Fruit fly (Drosophila melanogaster) whole organism, embryonic: ENCODE data around the gene gpp.

Experiments used
- Abd-B ChIP-seq: fragments of 200-800 bp; sonication (Bioruptor generic); optimal IDR thresholded peaks from 2 replicates; lab custom pipeline; 2018; ENCODE audit warnings: missing biosample characterization, mild to moderate bottlenecking, missing genetic modification characterization, moderate library complexity
- Adf1 ChIP-seq: fragments of 200-800 bp; sonication (Bioruptor generic); IDR thresholded peaks from 2 replicates; pipeline ENCODE4 v1.3.6; 2022; ENCODE audit warnings: missing biosample characterization, missing genetic modification characterization
- Awh ChIP-seq: fragments of 200-800 bp; sonication (Bioruptor generic); IDR thresholded peaks from 2 replicates; pipeline ENCODE4, ENCODE4 v1.3.6; 2022; ENCODE audit warnings: missing biosample characterization, missing genetic modification characterization
- BEAF-32 ChIP-seq: fragments of 200-800 bp; sonication (Bioruptor generic); optimal IDR thresholded peaks from 3 replicates; lab custom pipeline; 2017; ENCODE audit warnings: missing biosample characterization, missing genetic modification characterization, mild to moderate bottlenecking, moderate library complexity, missing genetic modification reagents
- Bteb2 ChIP-seq: fragments of 200-800 bp; sonication (Bioruptor generic); optimal IDR thresholded peaks from 2 replicates; lab custom pipeline; 2016; ENCODE audit warnings: missing biosample characterization, missing genetic modification characterization
- CG10366 ChIP-seq: fragments of 200-800 bp; sonication (Bioruptor generic); IDR thresholded peaks from 2 replicates; pipeline ENCODE4 v1.3.6; 2022; ENCODE audit warnings: missing biosample characterization, missing genetic modification characterization
- CG10543 ChIP-seq: fragments of 200-800 bp; sonication (Bioruptor generic); optimal IDR thresholded peaks from 3 replicates; lab custom pipeline; 2017; ENCODE audit warnings: missing biosample characterization, mild to moderate bottlenecking, missing genetic modification characterization, moderate library complexity
- CG10654 ChIP-seq: fragments of 200-800 bp; sonication (Bioruptor generic); optimal IDR thresholded peaks from 2 replicates; lab custom pipeline; 2016; ENCODE audit warnings: missing biosample characterization, missing genetic modification characterization
- CG11695 ChIP-seq: fragments of 200-800 bp; sonication (Bioruptor generic); IDR thresholded peaks from 3 replicates; pipeline ENCODE4 v1.3.6; 2022; ENCODE audit warnings: missing biosample characterization, missing genetic modification characterization
- CG12219 ChIP-seq: fragments of 200-800 bp; sonication (Bioruptor generic); optimal IDR thresholded peaks from 3 replicates; lab custom pipeline; 2018; ENCODE audit warnings: missing biosample characterization, mild to moderate bottlenecking, missing genetic modification characterization
- CG13775 ChIP-seq: fragments of 200-800 bp; sonication (Bioruptor generic); optimal IDR thresholded peaks from 3 replicates; lab custom pipeline; 2017; ENCODE audit warnings: missing biosample characterization, mild to moderate bottlenecking, missing genetic modification characterization
- CG14860 ChIP-seq: fragments of 200-800 bp; sonication (Bioruptor generic); IDR thresholded peaks from 3 replicates; pipeline ENCODE4 v1.3.6; 2022; ENCODE audit warnings: missing biosample characterization, missing genetic modification characterization; ENCODE audit not compliant: partially characterized antibody
- CG15269 ChIP-seq: fragments of 200-800 bp; sonication (Bioruptor generic); optimal IDR thresholded peaks from 2 replicates; lab custom pipeline; 2018; ENCODE audit warnings: missing biosample characterization, mild to moderate bottlenecking, missing genetic modification characterization, moderate library complexity
- CG18619 ChIP-seq: fragments of 200-800 bp; sonication (Bioruptor generic); optimal IDR thresholded peaks from 3 replicates; lab custom pipeline; 2017; ENCODE audit warnings: missing biosample characterization, mild to moderate bottlenecking, missing genetic modification characterization
- CG2202 ChIP-seq: fragments of 200-800 bp; sonication (Bioruptor generic); optimal IDR thresholded peaks from 2 replicates; lab custom pipeline; 2018; ENCODE audit warnings: missing biosample characterization, mild to moderate bottlenecking, missing genetic modification characterization
- CG31224 ChIP-seq: fragments of 200-800 bp; sonication (Bioruptor generic); IDR thresholded peaks from 2 replicates; pipeline ENCODE4 v1.3.6; 2022; ENCODE audit warnings: missing biosample characterization, missing genetic modification characterization
- CG34376 ChIP-seq: fragments of 200-800 bp; sonication (Bioruptor generic); optimal IDR thresholded peaks from 2 replicates; lab custom pipeline; 2018; ENCODE audit warnings: missing biosample characterization, mild to moderate bottlenecking, missing genetic modification characterization
- CG4854 ChIP-seq: fragments of 200-800 bp; sonication (Bioruptor generic); optimal IDR thresholded peaks from 2 replicates; lab custom pipeline; 2016; ENCODE audit warnings: missing biosample characterization, missing genetic modification characterization, inconsistent platforms
- CG5245 ChIP-seq: fragments of 200-800 bp; sonication (Bioruptor generic); optimal IDR thresholded peaks from 3 replicates; lab custom pipeline; 2016; ENCODE audit warnings: missing biosample characterization, missing genetic modification characterization
- CG6175 ChIP-seq: fragments of 200-800 bp; sonication (Bioruptor generic); IDR thresholded peaks from 3 replicates; pipeline ENCODE4 v1.3.6; 2022; ENCODE audit warnings: missing biosample characterization, missing genetic modification characterization
- CG7372 ChIP-seq: fragments of 200-800 bp; sonication (Bioruptor generic); IDR thresholded peaks from 2 replicates; pipeline ENCODE4 v1.3.6; 2022; ENCODE audit warnings: missing biosample characterization, missing genetic modification characterization
- CG7745 ChIP-seq: fragments of 200-800 bp; sonication (Bioruptor generic); optimal IDR thresholded peaks from 2 replicates; lab custom pipeline; 2018; ENCODE audit warnings: missing biosample characterization, mild to moderate bottlenecking, missing genetic modification characterization, moderate library complexity
- CG7786 ChIP-seq: fragments of 200-800 bp; sonication (Bioruptor generic); optimal IDR thresholded peaks from 2 replicates; lab custom pipeline; 2016; ENCODE audit warnings: missing biosample characterization, missing genetic modification characterization
- Camta ChIP-seq: fragments of 200-800 bp; sonication (Bioruptor generic); optimal IDR thresholded peaks from 2 replicates; lab custom pipeline; 2016; ENCODE audit warnings: missing biosample characterization, missing genetic modification characterization
- CrebB ChIP-seq: fragments of 200-800 bp; sonication (Bioruptor generic); optimal IDR thresholded peaks from 3 replicates; lab custom pipeline; 2018; ENCODE audit warnings: missing biosample characterization, mild to moderate bottlenecking, missing genetic modification characterization
- D19B ChIP-seq: fragments of 200-800 bp; sonication (Bioruptor generic); optimal IDR thresholded peaks from 2 replicates; lab custom pipeline; 2017; ENCODE audit warnings: missing biosample characterization, mild to moderate bottlenecking, missing genetic modification characterization
- Ets97D ChIP-seq: fragments of 200-800 bp; sonication (Bioruptor generic); optimal IDR thresholded peaks from 3 replicates; lab custom pipeline; 2016; ENCODE audit warnings: missing biosample characterization, missing genetic modification characterization
- Gsc ChIP-seq: fragments of 200-800 bp; sonication (Bioruptor generic); IDR thresholded peaks from 2 replicates; pipeline ENCODE4 v1.3.6; 2022; ENCODE audit warnings: missing biosample characterization, missing genetic modification characterization
- HmgZ ChIP-seq: fragments of 200-800 bp; sonication (Bioruptor generic); optimal IDR thresholded peaks from 2 replicates; lab custom pipeline; 2018; ENCODE audit warnings: missing biosample characterization, mild to moderate bottlenecking, missing genetic modification characterization
- Ptx1 ChIP-seq: fragments of 200-800 bp; sonication (Bioruptor generic); IDR thresholded peaks from 2 replicates; pipeline ENCODE4 v1.3.6; 2022; ENCODE audit warnings: missing biosample characterization, missing genetic modification characterization
- Sox102F ChIP-seq: fragments of 200-800 bp; sonication (Bioruptor generic); optimal IDR thresholded peaks from 2 replicates; lab custom pipeline; 2018; ENCODE audit warnings: missing biosample characterization, mild to moderate bottlenecking, missing genetic modification characterization, moderate library complexity
- Stat92E ChIP-seq, 3 experiments: fragments of >200 bp in 2 of 3; fragments of 200-800 bp in 1 of 3; sonication (Bioruptor generic) in 1 of 3; optimal IDR thresholded peaks; 2 replicates each; lab custom pipeline; 2017 to 2019; ENCODE audit warnings: missing biosample characterization in 3 of 3, missing genetic modification characterization in 3 of 3, mild to moderate bottlenecking in 1 of 3, moderate library complexity in 1 of 3
- Xrp1 ChIP-seq: fragments of 200-800 bp; sonication (Bioruptor generic); IDR thresholded peaks from 2 replicates; pipeline ENCODE4 v1.3.6; 2022; ENCODE audit warnings: missing biosample characterization, missing genetic modification characterization
- abd-A ChIP-seq: fragments of 200-800 bp; sonication (Bioruptor generic); optimal IDR thresholded peaks from 3 replicates; lab custom pipeline; 2019; ENCODE audit warnings: missing biosample characterization, mild to moderate bottlenecking, missing genetic modification characterization, moderate library complexity
- bbx ChIP-seq: fragments of 200-800 bp; sonication (Bioruptor generic); IDR thresholded peaks from 2 replicates; pipeline ENCODE4 v1.3.6; 2022; ENCODE audit warnings: missing biosample characterization, missing genetic modification characterization; ENCODE audit not compliant: partially characterized antibody
- chn ChIP-seq: fragments of 200-800 bp; sonication (Bioruptor generic); optimal IDR thresholded peaks from 2 replicates; lab custom pipeline; 2016; ENCODE audit warnings: missing biosample characterization, missing genetic modification characterization
- corto ChIP-seq: fragments of 200-800 bp; sonication (Bioruptor generic); optimal IDR thresholded peaks from 2 replicates; lab custom pipeline; 2016; ENCODE audit warnings: missing biosample characterization, mild to moderate bottlenecking, missing genetic modification characterization, moderate library complexity
- ems ChIP-seq: fragments of 200-800 bp; sonication (Bioruptor generic); optimal IDR thresholded peaks from 3 replicates; lab custom pipeline; 2016; ENCODE audit warnings: missing biosample characterization, missing genetic modification characterization
- eyg ChIP-seq: fragments of 200-800 bp; sonication (Bioruptor generic); optimal IDR thresholded peaks from 3 replicates; lab custom pipeline; 2016; ENCODE audit warnings: missing biosample characterization, missing genetic modification characterization
- gsb-n ChIP-seq: fragments of 200-800 bp; sonication (Bioruptor generic); optimal IDR thresholded peaks from 3 replicates; lab custom pipeline; 2018; ENCODE audit warnings: missing biosample characterization, mild to moderate bottlenecking, missing genetic modification characterization
- insv ChIP-seq, 2 experiments: fragments of 200-800 bp; sonication (Bioruptor generic); optimal IDR thresholded peaks; 3 replicates each; lab custom pipeline; 2016 to 2018; ENCODE audit warnings: missing biosample characterization in 2 of 2, missing genetic modification characterization in 2 of 2
- nau ChIP-seq: fragments of 200-800 bp; sonication (Bioruptor generic); optimal IDR thresholded peaks from 3 replicates; lab custom pipeline; 2017; ENCODE audit warnings: missing biosample characterization, mild to moderate bottlenecking, missing genetic modification characterization, missing genetic modification reagents
- oc ChIP-seq: fragments of 200-800 bp; sonication (Bioruptor generic); optimal IDR thresholded peaks from 2 replicates; lab custom pipeline; 2018; ENCODE audit warnings: missing biosample characterization, mild to moderate bottlenecking, missing genetic modification characterization, moderate library complexity
- sisA ChIP-seq: fragments of 200-800 bp; sonication (Bioruptor generic); IDR thresholded peaks from 2 replicates; pipeline ENCODE4 v1.3.6; 2022; ENCODE audit warnings: missing biosample characterization, missing genetic modification characterization
- sqz ChIP-seq: fragments of 200-800 bp; sonication (Bioruptor generic); optimal IDR thresholded peaks from 3 replicates; lab custom pipeline; 2018; ENCODE audit warnings: missing biosample characterization, mild to moderate bottlenecking, missing genetic modification characterization
- sr ChIP-seq: fragments of 200-800 bp; sonication (Bioruptor generic); IDR thresholded peaks from 3 replicates; pipeline ENCODE4 v1.3.6; 2022; ENCODE audit warnings: missing biosample characterization, missing genetic modification characterization
- ssp ChIP-seq: fragments of 200-800 bp; sonication (Bioruptor generic); IDR thresholded peaks from 2 replicates; pipeline ENCODE4 v1.3.6; 2022; ENCODE audit warnings: missing biosample characterization, missing genetic modification characterization
- unc-4 ChIP-seq: fragments of 200-800 bp; sonication (Bioruptor generic); IDR thresholded peaks from 2 replicates; pipeline ENCODE4 v1.3.6; 2022; ENCODE audit warnings: missing biosample characterization, missing genetic modification characterization; ENCODE audit not compliant: partially characterized antibody
- vfl ChIP-seq: fragments of 200-800 bp; sonication (Bioruptor generic); optimal IDR thresholded peaks from 2 replicates; lab custom pipeline; 2016; ENCODE audit warnings: missing biosample characterization, missing genetic modification characterization

The gpp gene

DNA sequence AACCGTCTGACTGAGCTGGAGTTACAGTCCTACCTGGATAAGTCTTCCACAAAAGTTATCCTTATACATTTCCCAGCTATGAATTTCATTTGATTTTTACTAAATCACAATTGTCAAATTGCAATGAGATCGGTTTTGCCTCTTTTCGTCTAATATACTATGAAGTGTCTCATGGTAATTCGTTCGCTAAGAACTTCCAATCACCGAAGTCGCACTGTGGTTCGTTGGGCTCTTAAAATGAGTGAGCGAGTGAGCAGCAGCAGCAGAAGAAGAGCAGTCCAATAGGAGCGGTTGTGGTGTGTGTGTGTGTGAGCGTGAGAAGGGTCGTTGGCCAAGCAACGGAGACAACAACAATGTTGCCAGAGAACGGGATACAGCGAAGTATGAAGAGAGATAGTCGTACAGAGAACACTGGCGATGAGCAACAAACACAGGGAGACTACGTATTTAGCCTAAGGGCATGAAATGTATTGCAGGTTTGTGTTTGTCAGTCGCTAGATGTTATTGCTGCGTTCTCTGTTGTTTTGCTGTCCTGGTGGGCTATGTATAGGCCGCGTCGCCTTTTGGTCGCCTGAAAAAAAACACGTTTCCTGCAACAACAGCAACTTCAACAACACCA lies 17.4 kb downstream of the gpp start (continued):
- TF ChIP-seq vfl (GFP tag; lab: Kevin White, UChicago): peak; percentile 90
- peak; percentile 54 for TF ChIP-seq abd-A
- peak; percentile 88 for TF ChIP-seq gsb-n
- peak; percentile 87 for TF ChIP-seq CG18619 (GFP tag; lab: Kevin White, UChicago)
- peak; percentile 87 for TF ChIP-seq CG10543 (GFP tag; lab: Kevin White, UChicago)
- peak; percentile 77 for TF ChIP-seq ssp (GFP tag; lab: Robert Waterston, UW)
- peak; percentile 75 for TF ChIP-seq D19B (GFP tag; lab: Kevin White, UChicago)
- TF ChIP-seq eyg: peak; percentile 81
- TF ChIP-seq CG6175 (GFP tag; lab: Robert Waterston, UW): peak; percentile 68; the same call in 1 of the 3 replicates
- peak; percentile 81 for TF ChIP-seq CG34376 (GFP tag; lab: Kevin White, UChicago)
- TF ChIP-seq CG12219: peak; percentile 95
- TF ChIP-seq sr (GFP tag; lab: Robert Waterston, UW): peak; percentile 64; the same call in 2 of the 3 replicates
- TF ChIP-seq CG7372 (GFP tag; lab: Robert Waterston, UW): peak; percentile 71
- peak; percentile 91 for TF ChIP-seq CrebB (tag; lab: Kevin White, UChicago)
- TF ChIP-seq Ets97D (GFP tag; lab: Kevin White, UChicago): peak; percentile 72
- peak; percentile 94 for TF ChIP-seq Xrp1 (GFP tag; lab: Robert Waterston, UW)
- peak; percentile 97 for TF ChIP-seq corto (GFP tag; lab: Kevin White, UChicago)
- TF ChIP-seq unc-4 (GFP tag; lab: Robert Waterston, UW): no peak
- TF ChIP-seq Abd-B (GFP tag; lab: Kevin White, UChicago): peak; percentile 87
- TF ChIP-seq sqz (GFP tag; lab: Kevin White, UChicago): peak; percentile 47
- no peak for TF ChIP-seq Gsc (GFP tag; lab: Robert Waterston, UW)
- peak; percentile 93 for TF ChIP-seq Ptx1 (GFP tag; lab: Robert Waterston, UW)
- peak; percentile 87 for TF ChIP-seq CG5245 (GFP tag; lab: Kevin White, UChicago)
- peak; percentile 89 for TF ChIP-seq CG13775 (GFP tag; lab: Kevin White, UChicago)
- TF ChIP-seq Awh (GFP tag; lab: Robert Waterston, UW): peak; percentile 90
- peak; percentile 94 for TF ChIP-seq chn (GFP tag; lab: Kevin White, UChicago)
- peak; percentile 90 for TF ChIP-seq ems (GFP tag; lab: Kevin White, UChicago)
- TF ChIP-seq Camta (GFP tag; lab: Kevin White, UChicago): peak; percentile 88
- TF ChIP-seq insv (GFP tag; optimal IDR thresholded peaks at IDR 0.05; lab: Kevin White, UChicago): peak; percentile 36 to 86
- TF ChIP-seq Sox102F: peak; percentile 93
- TF ChIP-seq CG10654 (GFP tag; lab: Kevin White, UChicago): peak; percentile 87
- peak; percentile 89 for TF ChIP-seq sisA (GFP tag; lab: Robert Waterston, UW)
- TF ChIP-seq Stat92E (GFP tag; optimal IDR thresholded peaks at IDR 0.05; lab: Kevin White, UChicago): peak in 1 of 3 experiments; percentile 87
- peak; percentile 72 for TF ChIP-seq CG31224 (GFP tag; lab: Robert Waterston, UW)
- TF ChIP-seq CG7786 (GFP tag; lab: Kevin White, UChicago): peak; percentile 95
- peak; percentile 69 for TF ChIP-seq CG7745 (tag; lab: Kevin White, UChicago)
- peak; percentile 91 for TF ChIP-seq CG15269 (tag; lab: Kevin White, UChicago)
- peak; percentile 81 for TF ChIP-seq nau (GFP tag; lab: Kevin White, UChicago)
- TF ChIP-seq Adf1: peak; percentile 65
- TF ChIP-seq CG11695 (GFP tag; lab: Robert Waterston, UW): peak; percentile 91
- peak; percentile 87 for TF ChIP-seq Bteb2 (GFP tag; lab: Kevin White, UChicago)
- TF ChIP-seq CG10366 (GFP tag; lab: Robert Waterston, UW): peak; percentile 91
- no peak for TF ChIP-seq BEAF-32 (GFP tag; lab: Kevin White, UChicago)
- no peak for TF ChIP-seq bbx (GFP tag; lab: Robert Waterston, UW)
- TF ChIP-seq HmgZ (tag; lab: Kevin White, UChicago): peak; percentile 95
- peak; percentile 78 for TF ChIP-seq CG2202
- no peak for TF ChIP-seq CG14860 (GFP tag; lab: Robert Waterston, UW)
- TF ChIP-seq oc: peak; percentile 92
- TF ChIP-seq CG4854 (GFP tag; lab: Kevin White, UChicago): peak; percentile 83
